Worm (Caenorhabditis elegans): Measurements from ENCODE around the gene Y43F8B.20.

Gene Y43F8B.20

ce11 chrV:19550294-19550693 is 705 bp upstream of the Y43F8B.20 start:
- TF ChIP-seq snpc-4 (tag; optimal IDR thresholded peaks at IDR 0.05), result no peak
- TF ChIP-seq ceh-82 (tag; optimal IDR thresholded peaks at IDR 0.05), result no peak
- TF ChIP-seq hmg-11 (tag; optimal IDR thresholded peaks at IDR 0.05), result no peak
- TF ChIP-seq nhr-76 (tag; optimal IDR thresholded peaks at IDR 0.05), result no peak
- no peak for TF ChIP-seq nhr-67 (tag; optimal IDR thresholded peaks at IDR 0.05)
- TF ChIP-seq ceh-9 (tag; optimal IDR thresholded peaks at IDR 0.05), result no peak
- no peak for TF ChIP-seq elt-1 (tag; optimal IDR thresholded peaks at IDR 0.05)
- TF ChIP-seq pha-4 (tag; optimal IDR thresholded peaks at IDR 0.05), result no peak

ce11 chrV:19546673-19547072 is 2.9 kb downstream of the Y43F8B.20 start:
- TF ChIP-seq egl-5 (tag; optimal IDR thresholded peaks at IDR 0.05) (no peak), fos-1 (tag; optimal IDR thresholded peaks at IDR 0.05) (no peak), nhr-11 (tag; optimal IDR thresholded peaks at IDR 0.05) (no peak), tbx-2 (tag; optimal IDR thresholded peaks at IDR 0.05) (no peak), nhr-76 (tag; optimal IDR thresholded peaks at IDR 0.05) (no peak), daf-12 (tag; optimal IDR thresholded peaks at IDR 0.05) (no peak), elt-3 (tag; optimal IDR thresholded peaks at IDR 0.05) (no peak), nhr-67 (tag; optimal IDR thresholded peaks at IDR 0.05) (no peak), egl-27 (tag; optimal IDR thresholded peaks at IDR 0.05) (no peak), unc-62 (GFP tag; optimal IDR thresholded peaks at IDR 0.05) (no peak), fkh-10 (GFP tag; optimal IDR thresholded peaks at IDR 0.05) (no peak), pha-4 (tag; optimal IDR thresholded peaks at IDR 0.05) (no peak), nfya-1 (tag; optimal IDR thresholded peaks at IDR 0.05; ENCODE audit: insufficient read depth) (no peak)

- TF ChIP-seq nhr-237 (tag; optimal IDR thresholded peaks at IDR 0.05) (no peak), nhr-67 (tag; optimal IDR thresholded peaks at IDR 0.05) (no peak), unc-39 (tag; optimal IDR thresholded peaks at IDR 0.05) (no peak), lin-15B (tag; optimal IDR thresholded peaks at IDR 0.05) (no peak), nhr-12 (tag; optimal IDR thresholded peaks at IDR 0.05) (no peak), lin-39 (tag; optimal IDR thresholded peaks at IDR 0.05) (no peak), skn-1 (tag; optimal IDR thresholded peaks at IDR 0.05) (no peak), pqm-1 (tag; optimal IDR thresholded peaks at IDR 0.05) (no peak), nfya-1 (tag; optimal IDR thresholded peaks at IDR 0.05; ENCODE audit: insufficient read depth) (no peak), jun-1 (tag; optimal IDR thresholded peaks at IDR 0.05) (no peak), pha-4 (tag; optimal IDR thresholded peaks at IDR 0.05) (no peak), mml-1 (tag; optimal IDR thresholded peaks at IDR 0.05) (no peak), nhr-28 (tag; optimal IDR thresholded peaks at IDR 0.05) (no peak), fkh-10 (GFP tag; optimal IDR thresholded peaks at IDR 0.05) (no peak), nhr-76 (tag; optimal IDR thresholded peaks at IDR 0.05) (no peak), ceh-82 (tag; optimal IDR thresholded peaks at IDR 0.05) (no peak)
Observed at ce11 chrV:19546100-19546499, 3.5 kb downstream of the Y43F8B.20 start, which contains the start of gene Y43F8B.1. Gene Y43F8B.1 (minus strand): TSS chrV:19546200.

- TF ChIP-seq nhr-23 (tag; optimal IDR thresholded peaks at IDR 0.05) (no peak), elt-2 (tag; optimal IDR thresholded peaks at IDR 0.05) (no peak), ceh-16 (tag; optimal IDR thresholded peaks at IDR 0.05) (no peak), pqm-1 (tag; optimal IDR thresholded peaks at IDR 0.05) (no peak), ama-1 (optimal IDR thresholded peaks at IDR 0.05) (no peak), sea-2 (GFP tag; optimal IDR thresholded peaks at IDR 0.05) (no peak)
Observed at ce11 chrV:19545026-19545425, 4.6 kb downstream of the Y43F8B.20 start.

- TF ChIP-seq snpc-4 (tag; optimal IDR thresholded peaks at IDR 0.05), result no peak
- TF ChIP-seq nhr-11 (tag; optimal IDR thresholded peaks at IDR 0.05), result no peak
- TF ChIP-seq R02D3.7 (tag; optimal IDR thresholded peaks at IDR 0.05), result no peak
- no peak for TF ChIP-seq nhr-237 (tag; optimal IDR thresholded peaks at IDR 0.05)
- TF ChIP-seq nfya-1 (tag; optimal IDR thresholded peaks at IDR 0.05; ENCODE audit: insufficient read depth), result no peak
- no peak for TF ChIP-seq fkh-10 (GFP tag; optimal IDR thresholded peaks at IDR 0.05)
- no peak for TF ChIP-seq egl-5 (tag; optimal IDR thresholded peaks at IDR 0.05)
- TF ChIP-seq nhr-23 (tag; optimal IDR thresholded peaks at IDR 0.05), result no peak
- no peak for TF ChIP-seq ztf-11 (tag; optimal IDR thresholded peaks at IDR 0.05)
- no peak for TF ChIP-seq ceh-82 (tag; optimal IDR thresholded peaks at IDR 0.05)
- no peak for TF ChIP-seq nhr-28 (tag; optimal IDR thresholded peaks at IDR 0.05)
- TF ChIP-seq nhr-12 (tag; optimal IDR thresholded peaks at IDR 0.05), result no peak
- no peak for TF ChIP-seq ztf-4 (tag; optimal IDR thresholded peaks at IDR 0.05)
- TF ChIP-seq ZK546.5 (tag; optimal IDR thresholded peaks at IDR 0.05), result no peak
- TF ChIP-seq fos-1 (tag; optimal IDR thresholded peaks at IDR 0.05), result no peak
- no peak for TF ChIP-seq tbx-2 (tag; optimal IDR thresholded peaks at IDR 0.05)
- no peak for TF ChIP-seq nhr-25 (tag; optimal IDR thresholded peaks at IDR 0.05)
Observed at ce11 chrV:19543509-19543908, 6.1 kb downstream of the Y43F8B.20 start.

Measured in whole organism, L3 larva.